Fruit fly (Drosophila melanogaster): ENCODE data around the gene Gcn2.

Gcn2 gene

dm6 chr3R:31420675-31421074, 25.2 kb downstream of the Gcn2 start (continued):
- TF ChIP-seq CG13123 (GFP tag; optimal IDR thresholded peaks at IDR 0.05) (no peak), sens (GFP tag) (no peak), CG15011 (GFP tag; optimal IDR thresholded peaks at IDR 0.05) (no peak), eve (GFP tag; optimal IDR thresholded peaks at IDR 0.05) (no peak), oc (tag; optimal IDR thresholded peaks at IDR 0.05) (no peak), luna (GFP tag; optimal IDR thresholded peaks at IDR 0.05) (no peak), CG8089 (GFP tag; optimal IDR thresholded peaks at IDR 0.05) (no peak), tup (GFP tag; optimal IDR thresholded peaks at IDR 0.05) (no peak), CG7928 (GFP tag; optimal IDR thresholded peaks at IDR 0.05) (no peak), CG1792 (GFP tag; optimal IDR thresholded peaks at IDR 0.05) (no peak), Lpt (GFP tag; optimal IDR thresholded peaks at IDR 0.05) (no peak), nerfin-1 (tag; optimal IDR thresholded peaks at IDR 0.05) (no peak), Bdp1 (GFP tag; optimal IDR thresholded peaks at IDR 0.05) (no peak), ac (GFP tag; optimal IDR thresholded peaks at IDR 0.05) (no peak), ind (GFP tag; optimal IDR thresholded peaks at IDR 0.05) (no peak), CG7839 (tag; optimal IDR thresholded peaks at IDR 0.05) (peak; percentile 6), CG6683 (GFP tag; optimal IDR thresholded peaks at IDR 0.05) (no peak), CG33557 (GFP tag; optimal IDR thresholded peaks at IDR 0.05) (no peak), slbo (GFP tag; IDR thresholded peaks at IDR 0.05) (0 out of 2 replicates have a peak, but pooled peaks have one; percentile 28), Mes4 (GFP tag; optimal IDR thresholded peaks at IDR 0.05) (no peak), MBD-R2 (GFP tag; IDR thresholded peaks at IDR 0.05) (no peak), ato (GFP tag; IDR thresholded peaks at IDR 0.05; ENCODE audit: partially characterized antibody) (no peak), CG13296 (GFP tag; optimal IDR thresholded peaks at IDR 0.05) (no peak), CG34376 (GFP tag; optimal IDR thresholded peaks at IDR 0.05) (peak; percentile 70), CG10321 (GFP tag; IDR thresholded peaks at IDR 0.05) (no peak), CG17568 (GFP tag; optimal IDR thresholded peaks at IDR 0.05) (no peak), Neu2 (GFP tag; optimal IDR thresholded peaks at IDR 0.05; ENCODE audit: borderline replicate concordance) (no peak), Atf3 (GFP tag; optimal IDR thresholded peaks at IDR 0.05) (no peak), CG9215 (GFP tag; IDR thresholded peaks at IDR 0.05) (no peak), dmrt99B (tag; optimal IDR thresholded peaks at IDR 0.05) (no peak), wek (GFP tag; optimal IDR thresholded peaks at IDR 0.05) (no peak), Fer3 (tag; optimal IDR thresholded peaks at IDR 0.05) (peak; percentile 18), sens-2 (GFP tag; IDR thresholded peaks at IDR 0.05) (no peak), ssp (GFP tag; IDR thresholded peaks at IDR 0.05) (no peak), chn (GFP tag; optimal IDR thresholded peaks at IDR 0.05) (no peak), CG1529 (GFP tag; optimal IDR thresholded peaks at IDR 0.05) (no peak), CG9932 (GFP tag; IDR thresholded peaks at IDR 0.05) (peak; percentile 35), CG9437 (GFP tag; optimal IDR thresholded peaks at IDR 0.05) (no peak), CG1603 (tag; optimal IDR thresholded peaks at IDR 0.05) (no peak), hth (optimal IDR thresholded peaks at IDR 0.05) (no peak), Hmr (GFP tag; optimal IDR thresholded peaks at IDR 0.05) (no peak), Doc3 (GFP tag; IDR thresholded peaks at IDR 0.05; ENCODE audit: partially characterized antibody) (no peak), hbn (GFP tag; IDR thresholded peaks at IDR 0.05; ENCODE audit: partially characterized antibody) (no peak), Ets65A (GFP tag) (peak; percentile 74), Abd-B (GFP tag; optimal IDR thresholded peaks at IDR 0.05) (no peak), CG8765 (GFP tag; IDR thresholded peaks at IDR 0.05) (no peak), run (tag; optimal IDR thresholded peaks at IDR 0.05) (no peak), CG4404 (GFP tag; IDR thresholded peaks at IDR 0.05) (no peak), Dbx (GFP tag; IDR thresholded peaks at IDR 0.05) (no peak), Aef1 (GFP tag; IDR thresholded peaks at IDR 0.05) (no peak), ems (GFP tag; optimal IDR thresholded peaks at IDR 0.05) (no peak), CG10543 (GFP tag; optimal IDR thresholded peaks at IDR 0.05) (peak; percentile 92), pzg (GFP tag; optimal IDR thresholded peaks at IDR 0.05) (no peak)

Data from whole organism, embryonic.